Fruit fly (Drosophila melanogaster): Measurements from ENCODE around the gene Spag1.

dm6 chr3R:26918857-26919256 lies 28.8 kb upstream of the Spag1 start:
- no peak for TF ChIP-seq fd96Ca (GFP tag; IDR thresholded peaks at IDR 0.05)
- TF ChIP-seq CG13204 (GFP tag; optimal IDR thresholded peaks at IDR 0.05), result no peak
- no peak for TF ChIP-seq CG8301 (tag; optimal IDR thresholded peaks at IDR 0.05)
- TF ChIP-seq CG12605 (GFP tag; IDR thresholded peaks at IDR 0.05), result no peak
- TF ChIP-seq CG14655 (GFP tag; optimal IDR thresholded peaks at IDR 0.05), result no peak
- TF ChIP-seq CG10348 (GFP tag; IDR thresholded peaks at IDR 0.05), result no peak
- TF ChIP-seq EcR (GFP tag; optimal IDR thresholded peaks at IDR 0.05), result no peak
- no peak for TF ChIP-seq CG9948 (tag; optimal IDR thresholded peaks at IDR 0.05)
- TF ChIP-seq CG17806 (tag; optimal IDR thresholded peaks at IDR 0.05), result no peak
- no peak for TF ChIP-seq Pif1B (GFP tag; optimal IDR thresholded peaks at IDR 0.05)
- no peak for TF ChIP-seq Pif1A (GFP tag; optimal IDR thresholded peaks at IDR 0.05)

Measured in whole organism, pupa.